Fruit fly (Drosophila melanogaster) whole organism, prepupa: ENCODE results near the gene CG6398.

Experiments used
- CG10631 ChIP-seq: fragments of 200-800 bp; sonication (Bioruptor generic); optimal IDR thresholded peaks from 2 replicates; lab custom pipeline; 2016; ENCODE audit warnings: missing biosample characterization, missing genetic modification characterization
- CG10669 ChIP-seq: fragments of 200-800 bp; sonication (Bioruptor generic); optimal IDR thresholded peaks from 3 replicates; lab custom pipeline; 2018; ENCODE audit warnings: missing biosample characterization, mild to moderate bottlenecking, missing genetic modification characterization, moderate library complexity
- CG11294 ChIP-seq: fragments of 200-800 bp; sonication (Bioruptor generic); IDR thresholded peaks from 2 replicates; pipeline ENCODE4 v1.3.6; 2022; ENCODE audit warnings: missing biosample characterization, missing genetic modification characterization
- CG11762 ChIP-seq: fragments of 200-800 bp; sonication (Bioruptor generic); optimal IDR thresholded peaks from 3 replicates; lab custom pipeline; 2016; ENCODE audit warnings: missing biosample characterization, missing genetic modification characterization; ENCODE audit not compliant: insufficient read depth
- CG15336 ChIP-seq: fragments of 200-800 bp; sonication (Bioruptor generic); IDR thresholded peaks from 2 replicates; pipeline ENCODE4 v1.3.6; 2022; ENCODE audit warnings: missing biosample characterization, missing genetic modification characterization
- CG1621 ChIP-seq: fragments of 200-800 bp; sonication (Bioruptor generic); optimal IDR thresholded peaks from 3 replicates; lab custom pipeline; 2018; ENCODE audit warnings: missing biosample characterization, mild to moderate bottlenecking, missing genetic modification characterization
- CG16779 ChIP-seq: fragments of 200-800 bp; sonication (Bioruptor generic); optimal IDR thresholded peaks from 3 replicates; lab custom pipeline; 2017; ENCODE audit warnings: missing biosample characterization, mild to moderate bottlenecking, missing genetic modification characterization
- CG3032 ChIP-seq: fragments of 200-800 bp; optimal IDR thresholded peaks from 2 replicates; lab custom pipeline; 2019; ENCODE audit warnings: missing biosample characterization, mild to moderate bottlenecking, missing genetic modification characterization, moderate library complexity
- CG31627 ChIP-seq: fragments of 200-800 bp; sonication (Bioruptor generic); optimal IDR thresholded peaks from 3 replicates; lab custom pipeline; 2016; ENCODE audit warnings: missing biosample characterization, missing genetic modification characterization
- CG32006 ChIP-seq: fragments of 200-800 bp; sonication (Bioruptor generic); optimal IDR thresholded peaks from 3 replicates; lab custom pipeline; 2017; ENCODE audit warnings: missing biosample characterization, mild to moderate bottlenecking, missing genetic modification characterization
- CG34406 ChIP-seq: fragments of 200-800 bp; sonication (Bioruptor generic); optimal IDR thresholded peaks from 3 replicates; lab custom pipeline; 2016; ENCODE audit warnings: missing biosample characterization, missing genetic modification characterization
- CG3919 ChIP-seq: fragments of 200-800 bp; sonication (Bioruptor generic); optimal IDR thresholded peaks from 3 replicates; lab custom pipeline; 2016; ENCODE audit warnings: missing biosample characterization, missing genetic modification characterization
- CG4318 ChIP-seq: fragments of 200-800 bp; sonication (Bioruptor generic); optimal IDR thresholded peaks from 3 replicates; lab custom pipeline; 2017; ENCODE audit warnings: missing biosample characterization, mild to moderate bottlenecking, missing genetic modification characterization
- CG6163 ChIP-seq: fragments of 200-800 bp; sonication (Bioruptor generic); IDR thresholded peaks from 3 replicates; pipeline ENCODE4 v1.3.6; 2022; ENCODE audit warnings: missing biosample characterization, missing genetic modification characterization
- CG6276 ChIP-seq: fragments of 200-800 bp; sonication (Bioruptor generic); optimal IDR thresholded peaks from 2 replicates; lab custom pipeline; 2017; ENCODE audit warnings: missing biosample characterization, mild to moderate bottlenecking, missing genetic modification characterization
- CG6792 ChIP-seq: fragments of 200-800 bp; sonication (Bioruptor generic); optimal IDR thresholded peaks from 3 replicates; lab custom pipeline; 2016; ENCODE audit warnings: missing biosample characterization, missing genetic modification characterization
- CG6808 ChIP-seq: fragments of 200-800 bp; sonication (Bioruptor generic); optimal IDR thresholded peaks from 3 replicates; lab custom pipeline; 2017; ENCODE audit warnings: missing biosample characterization, missing genetic modification characterization, mild to moderate bottlenecking, moderate library complexity, missing genetic modification reagents
- CG6854 ChIP-seq: fragments of 200-800 bp; sonication (Bioruptor generic); optimal IDR thresholded peaks from 2 replicates; lab custom pipeline; 2017; ENCODE audit warnings: missing biosample characterization, mild to moderate bottlenecking, missing genetic modification characterization
- CG8119 ChIP-seq: fragments of 200-800 bp; sonication (Bioruptor generic); IDR thresholded peaks from 3 replicates; pipeline ENCODE4 v1.3.6; 2022; ENCODE audit warnings: missing biosample characterization, missing genetic modification characterization
- CG8632 ChIP-seq: fragments of 200-800 bp; sonication (Bioruptor generic); optimal IDR thresholded peaks from 3 replicates; lab custom pipeline; 2016; ENCODE audit warnings: missing biosample characterization, missing genetic modification characterization
- CG9139 ChIP-seq: fragments of 200-800 bp; sonication (Bioruptor generic); optimal IDR thresholded peaks from 3 replicates; lab custom pipeline; 2017; ENCODE audit warnings: missing biosample characterization, mild to moderate bottlenecking, missing genetic modification characterization
- Eip75B ChIP-seq: fragments of 200-800 bp; sonication (Bioruptor generic); optimal IDR thresholded peaks from 3 replicates; lab custom pipeline; 2016; ENCODE audit warnings: missing biosample characterization, missing genetic modification characterization
- Eip78C ChIP-seq: fragments of 200-800 bp; sonication (Bioruptor generic); peaks from one replicate; lab custom pipeline; 2016; ENCODE audit warnings: missing biosample characterization, missing genetic modification characterization
- Ets21C ChIP-seq: fragments of 200-800 bp; sonication (Bioruptor generic); optimal IDR thresholded peaks from 3 replicates; lab custom pipeline; 2016; ENCODE audit warnings: missing biosample characterization, missing genetic modification characterization
- Ets96B ChIP-seq: fragments of 200-800 bp; optimal IDR thresholded peaks from 2 replicates; lab custom pipeline; 2019; ENCODE audit warnings: missing biosample characterization, mild to moderate bottlenecking, missing genetic modification characterization, moderate library complexity
- Gug ChIP-seq: fragments of 200-800 bp; sonication (Bioruptor generic); IDR thresholded peaks from 2 replicates; pipeline ENCODE4 v1.3.6; 2022; ENCODE audit warnings: missing biosample characterization, missing genetic modification characterization
- Hr38 ChIP-seq: sonication (Bioruptor generic); optimal IDR thresholded peaks from 2 replicates; lab custom pipeline; 2016; ENCODE audit warnings: missing biosample characterization, missing genetic modification characterization
- Hr39 ChIP-seq: fragments of 200-800 bp; sonication (Bioruptor generic); optimal IDR thresholded peaks from 2 replicates; lab custom pipeline; 2016; ENCODE audit warnings: missing biosample characterization, missing genetic modification characterization
- Hr4 ChIP-seq: fragments of 200-800 bp; sonication (Bioruptor generic); optimal IDR thresholded peaks from 3 replicates; lab custom pipeline; 2016; ENCODE audit warnings: missing biosample characterization, missing genetic modification characterization
- OdsH ChIP-seq: fragments of 200-800 bp; sonication (Bioruptor generic); optimal IDR thresholded peaks from 3 replicates; lab custom pipeline; 2016; ENCODE audit warnings: missing biosample characterization, missing genetic modification characterization
- Smox ChIP-seq: fragments of 200-800 bp; sonication (Bioruptor generic); optimal IDR thresholded peaks from 3 replicates; lab custom pipeline; 2016; ENCODE audit warnings: missing biosample characterization, missing genetic modification characterization
- Sox102F ChIP-seq: fragments of 200-800 bp; sonication (Bioruptor generic); optimal IDR thresholded peaks from 2 replicates; lab custom pipeline; 2016; ENCODE audit warnings: missing biosample characterization, mild to moderate bottlenecking, missing genetic modification characterization
- Sox14 ChIP-seq: fragments of 200-800 bp; sonication (Bioruptor generic); optimal IDR thresholded peaks from 3 replicates; lab custom pipeline; 2016; ENCODE audit warnings: missing biosample characterization, missing genetic modification characterization
- Sox15 ChIP-seq: fragments of 200-800 bp; sonication (Bioruptor generic); optimal IDR thresholded peaks from 3 replicates; lab custom pipeline; 2016; ENCODE audit warnings: missing biosample characterization, missing genetic modification characterization
- acj6 ChIP-seq: fragments of 200-800 bp; sonication (Bioruptor generic); optimal IDR thresholded peaks from 3 replicates; lab custom pipeline; 2016; ENCODE audit warnings: missing biosample characterization, missing genetic modification characterization
- cyc ChIP-seq: fragments of 200-800 bp; sonication (Bioruptor generic); optimal IDR thresholded peaks from 3 replicates; lab custom pipeline; 2016; ENCODE audit warnings: missing biosample characterization, missing genetic modification characterization
- dac ChIP-seq: fragments of 200-800 bp; sonication (Bioruptor generic); optimal IDR thresholded peaks from 2 replicates; lab custom pipeline; 2017; ENCODE audit warnings: missing biosample characterization, mild to moderate bottlenecking, missing genetic modification characterization
- eg ChIP-seq: fragments of 200-800 bp; sonication (Bioruptor generic); IDR thresholded peaks from 3 replicates; pipeline ENCODE4 v1.3.6; 2022; ENCODE audit warnings: missing biosample characterization, missing genetic modification characterization
- fd59A ChIP-seq: fragments of 200-800 bp; sonication (Bioruptor generic); optimal IDR thresholded peaks from 2 replicates; lab custom pipeline; 2017; ENCODE audit warnings: missing biosample characterization, mild to moderate bottlenecking, missing genetic modification characterization, missing genetic modification reagents
- fd85E ChIP-seq: fragments of 200-800 bp; sonication (Bioruptor generic); optimal IDR thresholded peaks from 3 replicates; lab custom pipeline; 2016; ENCODE audit warnings: missing biosample characterization, missing genetic modification characterization
- net ChIP-seq: fragments of 200-800 bp; sonication (Bioruptor generic); optimal IDR thresholded peaks from 3 replicates; lab custom pipeline; 2016; ENCODE audit warnings: missing biosample characterization, missing genetic modification characterization
- salr ChIP-seq, 2 experiments: fragments of 200-800 bp; sonication (Bioruptor generic); optimal IDR thresholded peaks; 3 replicates each; lab custom pipeline; 2016 to 2018; ENCODE audit warnings: missing biosample characterization in 2 of 2, missing genetic modification characterization in 2 of 2, mild to moderate bottlenecking in 1 of 2
- spab ChIP-seq: fragments of 200-800 bp; sonication (Bioruptor generic); optimal IDR thresholded peaks from 2 replicates; lab custom pipeline; 2017; ENCODE audit warnings: missing biosample characterization, mild to moderate bottlenecking, missing genetic modification characterization, missing genetic modification reagents
- ss ChIP-seq, 2 experiments: fragments of 200-800 bp; sonication (Bioruptor generic); optimal IDR thresholded peaks; 2 replicates in 1 of 2; 3 replicates in 1 of 2; lab custom pipeline; 2017 to 2018; ENCODE audit warnings: mild to moderate bottlenecking in 2 of 2, missing biosample characterization in 2 of 2, missing genetic modification characterization in 2 of 2, moderate library complexity in 1 of 2
- svp ChIP-seq: fragments of 200-800 bp; sonication (Bioruptor generic); peaks from one replicate; lab custom pipeline; 2016; ENCODE audit warnings: missing biosample characterization, missing genetic modification characterization
- topi ChIP-seq: fragments of 200-800 bp; sonication (Bioruptor generic); optimal IDR thresholded peaks from 3 replicates; lab custom pipeline; 2016; ENCODE audit warnings: missing biosample characterization, missing genetic modification characterization

Gene CG6398

dm6 chrX:17806973-17807372 lies 23.7 kb upstream of the CG6398 start (continued):
- peak; percentile 34 for TF ChIP-seq Smox (GFP tag; lab: Kevin White, UChicago)
- TF ChIP-seq spab (GFP tag; lab: Kevin White, UChicago): peak; percentile 35
- no peak for TF ChIP-seq CG6276
- no peak for TF ChIP-seq Hr38 (GFP tag; lab: Kevin White, UChicago)
- no peak for TF ChIP-seq Sox14 (GFP tag; lab: Kevin White, UChicago)
- 0 out of 3 replicates have a peak, but pooled peaks have one; percentile 27 for TF ChIP-seq CG8119
- peak; percentile 51 for TF ChIP-seq CG32006 (GFP tag; lab: Kevin White, UChicago)
- peak; percentile 65 for TF ChIP-seq CG3032 (tag; lab: Kevin White, UChicago)
- TF ChIP-seq salr (GFP tag; optimal IDR thresholded peaks at IDR 0.05; lab: Kevin White, UChicago): peak in 1 of 2 experiments; percentile 21
- peak; percentile 71 for TF ChIP-seq svp (GFP tag; lab: Kevin White, UChicago)
- no peak for TF ChIP-seq CG1621 (tag; lab: Kevin White, UChicago)
- peak; percentile 7 for TF ChIP-seq Eip75B (GFP tag; lab: Kevin White, UChicago)
- peak; percentile 7 for TF ChIP-seq Sox102F (GFP tag; lab: Kevin White, UChicago)
- TF ChIP-seq Sox15 (GFP tag; lab: Kevin White, UChicago): peak; percentile 8
- TF ChIP-seq CG4318 (GFP tag; lab: Kevin White, UChicago): peak; percentile 2
- TF ChIP-seq CG10669: peak; percentile 53
- no peak for TF ChIP-seq CG31627 (GFP tag; lab: Kevin White, UChicago)
- TF ChIP-seq CG6792: peak; percentile 9
- no peak for TF ChIP-seq Gug
- peak; percentile 23 for TF ChIP-seq CG34406 (GFP tag; lab: Kevin White, UChicago)
- TF ChIP-seq dac (GFP tag; lab: Kevin White, UChicago): no peak
- peak; percentile 44 for TF ChIP-seq fd59A (GFP tag; lab: Kevin White, UChicago)

dm6 chrX:17812193-17812592 lies 18.4 kb upstream of the CG6398 start:
- TF ChIP-seq ss (GFP tag; optimal IDR thresholded peaks at IDR 0.05; lab: Kevin White, UChicago) (peak in 1 of 2 experiments; percentile 67), fd59A (GFP tag; lab: Kevin White, UChicago) (no peak)

- TF ChIP-seq CG11762 (GFP tag; lab: Kevin White, UChicago) (no peak), topi (peak; percentile 73), CG6854 (GFP tag; lab: Kevin White, UChicago) (peak; percentile 21), CG8632 (GFP tag; lab: Kevin White, UChicago) (peak; percentile 32), CG6163 (GFP tag; lab: Robert Waterston, UW) (peak; percentile 57; the same call in 2 of the 3 replicates), Sox102F (GFP tag; lab: Kevin White, UChicago) (peak; percentile 71), Eip75B (GFP tag; lab: Kevin White, UChicago) (peak; percentile 42), CG6792 (peak; percentile 52), Hr38 (GFP tag; lab: Kevin White, UChicago) (no peak), Eip78C (GFP tag; lab: Kevin White, UChicago) (peak; percentile 84), dac (GFP tag; lab: Kevin White, UChicago) (no peak), CG1621 (tag; lab: Kevin White, UChicago) (peak; percentile 35), CG6808 (peak; percentile 30), Hr4 (GFP tag; lab: Kevin White, UChicago) (no peak), CG6276 (no peak), ss (GFP tag; optimal IDR thresholded peaks at IDR 0.05; lab: Kevin White, UChicago) (peak; percentile 47 to 55), salr (GFP tag; optimal IDR thresholded peaks at IDR 0.05; lab: Kevin White, UChicago) (peak in 1 of 2 experiments; percentile 8), CG9139 (no peak), CG16779 (no peak), Ets96B (peak; percentile 57), CG15336 (GFP tag; lab: Robert Waterston, UW) (no peak), CG34406 (GFP tag; lab: Kevin White, UChicago) (peak; percentile 20), cyc (peak; percentile 54), eg (GFP tag; lab: Robert Waterston, UW) (no peak), CG10631 (peak; percentile 23), OdsH (GFP tag; lab: Kevin White, UChicago) (peak; percentile 71), Sox14 (GFP tag; lab: Kevin White, UChicago) (peak; percentile 52), fd85E (GFP tag; lab: Kevin White, UChicago) (no peak), acj6 (GFP tag; lab: Kevin White, UChicago) (peak; percentile 34), Ets21C (GFP tag; lab: Kevin White, UChicago) (peak; percentile 50), CG3032 (tag; lab: Kevin White, UChicago) (peak; percentile 39), CG3919 (GFP tag; lab: Kevin White, UChicago) (peak; percentile 41), Hr39 (GFP tag; lab: Kevin White, UChicago) (peak; percentile 72), net (GFP tag; lab: Kevin White, UChicago) (no peak), Smox (GFP tag; lab: Kevin White, UChicago) (peak; percentile 68), CG11294 (GFP tag; lab: Robert Waterston, UW) (no peak)
These were observed 15.8 kb upstream of the CG6398 start for dm6 chrX:17814783-17815182.
